Worm (Caenorhabditis elegans) whole organism, early embryonic: ENCODE measurements around the gene twk-5.

Source experiments
- B0310.2 ChIP-seq: sonication (generic microtip); optimal IDR thresholded peaks from 2 replicates; lab custom pipeline; 2016; ENCODE audit warnings: mild to moderate bottlenecking, missing genetic modification characterization, missing compliant biosample characterization
- ama-1 ChIP-seq: fragments of 150-350 bp; optimal IDR thresholded peaks from 2 replicates; lab custom pipeline; 2014
- tbx-11 ChIP-seq: fragments of 200-800 bp; sonication (Bioruptor generic); IDR thresholded peaks from 2 replicates; pipeline ENCODE4 v1.3.6; 2022; ENCODE audit warnings: missing genetic modification characterization, missing compliant biosample characterization
- tbx-37 ChIP-seq: fragments of 200-800 bp; sonication (Bioruptor generic); conservative IDR thresholded peaks from 2 replicates; pipeline ENCODE4 v1.3.6; 2022; ENCODE audit warnings: missing genetic modification reagents, missing genetic modification characterization, missing compliant biosample characterization

DNA sequence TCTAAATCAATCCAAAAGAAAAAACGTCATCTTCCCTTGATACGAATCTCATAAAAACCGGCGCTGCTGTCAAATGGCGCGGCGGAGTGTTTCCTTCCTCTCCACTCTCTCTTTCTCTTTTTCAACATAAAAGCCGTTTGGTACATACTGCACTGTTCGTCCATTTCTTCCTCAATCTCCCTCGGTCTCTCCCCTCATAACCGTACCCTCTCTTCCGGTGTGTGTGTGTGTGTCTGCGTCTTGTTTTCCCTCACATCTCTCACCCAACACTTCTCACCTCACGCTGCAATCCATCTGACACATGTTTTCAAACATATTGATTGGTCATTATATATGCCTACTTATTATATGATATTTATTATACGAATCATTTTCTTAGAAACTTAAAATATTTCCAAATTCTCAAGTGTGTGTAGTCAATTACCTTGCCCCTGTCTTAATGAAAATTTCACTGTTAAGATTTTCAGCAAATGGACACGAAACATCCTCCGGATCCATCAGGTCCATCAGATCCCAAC lies 20.6 kb downstream of the twk-5 start, which contains the start of the genes aars-1 and rga-1:
- TF ChIP-seq tbx-37 (GFP tag; lab: Robert Waterston, UW) (no peak; the same call in 1 of the 2 replicates), ama-1 (lab: Kevin White, UChicago) (no peak), B0310.2 (no peak), tbx-11 (GFP tag; lab: Robert Waterston, UW) (no peak)
